Worm (Caenorhabditis elegans) whole organism, young adult: ENCODE measurements around the gene ZK666.15.

Source experiments
- B0019.2 ChIP-seq: fragments of 200-800 bp; sonication (Bioruptor generic); conservative IDR thresholded peaks from 2 replicates; pipeline ENCODE4 v1.3.6; 2022; ENCODE audit warnings: missing genetic modification reagents, missing genetic modification characterization, missing compliant biosample characterization
- B0035.1 ChIP-seq: sonication (generic microtip); optimal IDR thresholded peaks from 2 replicates; lab custom pipeline; 2016; ENCODE audit warnings: missing genetic modification characterization, mild to moderate bottlenecking, missing compliant biosample characterization, missing genotype, missing genetic modification reagents
- F22D6.2 ChIP-seq: sonication (generic microtip); optimal IDR thresholded peaks from 2 replicates; lab custom pipeline; 2016; ENCODE audit warnings: mild to moderate bottlenecking, missing genetic modification characterization, missing compliant biosample characterization
- F23B12.7 ChIP-seq: sonication (generic microtip); optimal IDR thresholded peaks from 2 replicates; lab custom pipeline; 2017; ENCODE audit warnings: missing genetic modification characterization, mild to moderate bottlenecking, missing compliant biosample characterization, antibody characterized with exemption, moderate library complexity; ENCODE audit not compliant: insufficient read depth
- F33H1.4 ChIP-seq: fragments of 200-800 bp; sonication (Bioruptor generic); IDR thresholded peaks from 2 replicates; pipeline ENCODE4 v1.3.6; 2022; ENCODE audit warnings: missing genetic modification reagents, missing genetic modification characterization, missing compliant biosample characterization
- F37B4.10 ChIP-seq: fragments of 200-800 bp; sonication (Bioruptor generic); IDR thresholded peaks from 2 replicates; pipeline ENCODE4 v1.3.6; 2022; ENCODE audit warnings: missing genetic modification characterization, missing compliant biosample characterization
- Y53G8AR.9 ChIP-seq: fragments of 200-800 bp; sonication (Bioruptor generic); conservative IDR thresholded peaks from 2 replicates; pipeline ENCODE4 v1.3.6; 2022; ENCODE audit warnings: missing genetic modification reagents, missing genetic modification characterization, missing compliant biosample characterization
- akir-1 ChIP-seq: fragments of 200-800 bp; sonication (Bioruptor generic); optimal IDR thresholded peaks from 2 replicates; lab custom pipeline; 2018; ENCODE audit warnings: mild to moderate bottlenecking, missing genetic modification characterization, moderate library complexity, missing compliant biosample characterization
- attf-3 ChIP-seq: fragments of 200-800 bp; sonication (Bioruptor generic); conservative IDR thresholded peaks from 2 replicates; pipeline ENCODE4 v1.3.6; 2022; ENCODE audit warnings: missing genetic modification reagents, missing genetic modification characterization, missing compliant biosample characterization
- attf-5 ChIP-seq: fragments of 200-800 bp; sonication (Bioruptor generic); optimal IDR thresholded peaks from 2 replicates; lab custom pipeline; 2018; ENCODE audit warnings: mild to moderate bottlenecking, missing genetic modification characterization, missing compliant biosample characterization
- bed-1 ChIP-seq: fragments of 200-800 bp; sonication (Bioruptor generic); IDR thresholded peaks from 2 replicates; pipeline ENCODE4 v1.3.6; 2022; ENCODE audit warnings: missing genetic modification reagents, missing genetic modification characterization, missing compliant biosample characterization
- ceh-40 ChIP-seq: fragments of 200-800 bp; sonication (Bioruptor generic); IDR thresholded peaks from 2 replicates; pipeline ENCODE4 v1.3.6; 2022; ENCODE audit warnings: missing genetic modification characterization, missing compliant biosample characterization
- ceh-58 ChIP-seq: fragments of 200-800 bp; sonication (Bioruptor generic); IDR thresholded peaks from 2 replicates; pipeline ENCODE4 v1.3.6; 2022; ENCODE audit warnings: missing genetic modification characterization, missing compliant biosample characterization
- ceh-79 ChIP-seq: sonication (generic microtip); optimal IDR thresholded peaks from 2 replicates; lab custom pipeline; 2017; ENCODE audit warnings: mild to moderate bottlenecking, missing genetic modification characterization, missing compliant biosample characterization
- dox-1 ChIP-seq: fragments of 200-800 bp; sonication (Bioruptor generic); IDR thresholded peaks from 2 replicates; pipeline ENCODE4 v1.3.6; 2022; ENCODE audit warnings: missing genetic modification reagents, missing genetic modification characterization, missing compliant biosample characterization
- dpl-1 ChIP-seq: fragments of 150-350 bp; optimal IDR thresholded peaks from 2 replicates; lab custom pipeline; 2014; ENCODE audit warnings: missing biosample characterization, missing genetic modification reagents, missing genetic modification characterization
- egl-18 ChIP-seq: fragments of 200-800 bp; sonication (Bioruptor generic); IDR thresholded peaks from 2 replicates; pipeline ENCODE4 v1.3.6; 2022; ENCODE audit warnings: missing genetic modification reagents, missing genetic modification characterization, missing compliant biosample characterization
- hlh-26 ChIP-seq: fragments of 200-800 bp; sonication (Bioruptor generic); conservative IDR thresholded peaks from 2 replicates; pipeline ENCODE4 v1.3.6; 2022; ENCODE audit warnings: missing genetic modification reagents, missing genetic modification characterization, missing compliant biosample characterization
- hmg-1.2 ChIP-seq: fragments of 200-800 bp; sonication (Bioruptor generic); IDR thresholded peaks from 2 replicates; pipeline ENCODE4 v1.3.6; 2022; ENCODE audit warnings: missing genetic modification reagents, missing genetic modification characterization, missing compliant biosample characterization
- hrde-1 ChIP-seq: sonication (generic microtip); optimal IDR thresholded peaks from 2 replicates; lab custom pipeline; 2016; ENCODE audit warnings: missing genetic modification characterization, mild to moderate bottlenecking, missing compliant biosample characterization, moderate library complexity, missing genotype, missing genetic modification reagents, borderline replicate concordance
- let-526 ChIP-seq: fragments of 200-800 bp; sonication (Bioruptor generic); IDR thresholded peaks from 2 replicates; pipeline ENCODE4 v1.3.6; 2022; ENCODE audit warnings: missing genetic modification reagents, missing genetic modification characterization, missing compliant biosample characterization
- lin-26 ChIP-seq: fragments of 200-800 bp; sonication (Bioruptor generic); IDR thresholded peaks from 2 replicates; pipeline ENCODE4 v1.3.6; 2022; ENCODE audit warnings: missing genetic modification reagents, missing genetic modification characterization, missing compliant biosample characterization
- lin-54 ChIP-seq: fragments of 200-800 bp; sonication (Bioruptor generic); optimal IDR thresholded peaks from 2 replicates; lab custom pipeline; 2018; ENCODE audit warnings: mild to moderate bottlenecking, missing genetic modification characterization, missing compliant biosample characterization
- lir-1 ChIP-seq: fragments of 200-800 bp; sonication (Bioruptor generic); conservative IDR thresholded peaks from 2 replicates; pipeline ENCODE4 v1.3.6; 2022; ENCODE audit warnings: missing genetic modification reagents, missing genetic modification characterization, missing compliant biosample characterization
- lsl-1 ChIP-seq: fragments of 200-800 bp; sonication (Bioruptor generic); optimal IDR thresholded peaks from 2 replicates; lab custom pipeline; 2018; ENCODE audit warnings: mild to moderate bottlenecking, missing genetic modification characterization, moderate library complexity, missing compliant biosample characterization
- madf-10 ChIP-seq: sonication (generic microtip); optimal IDR thresholded peaks from 2 replicates; lab custom pipeline; 2016; ENCODE audit warnings: mild to moderate bottlenecking, missing genetic modification characterization, missing compliant biosample characterization
- mel-28 ChIP-seq: sonication (generic microtip); optimal IDR thresholded peaks from 2 replicates; lab custom pipeline; 2016; ENCODE audit warnings: borderline replicate concordance, mild to moderate bottlenecking, missing genetic modification characterization, missing compliant biosample characterization
- nfya-1 ChIP-seq: sonication (generic microtip); optimal IDR thresholded peaks from 2 replicates; lab custom pipeline; 2017; ENCODE audit warnings: antibody characterized with exemption, missing compliant biosample characterization, missing genetic modification characterization, borderline replicate concordance; ENCODE audit not compliant: insufficient read depth
- nhr-120 ChIP-seq: fragments of 200-800 bp; sonication (Bioruptor generic); IDR thresholded peaks from 2 replicates; pipeline ENCODE4 v1.3.6; 2022; ENCODE audit warnings: missing genetic modification characterization, missing compliant biosample characterization
- nhr-27 ChIP-seq: fragments of 200-800 bp; sonication (Bioruptor generic); optimal IDR thresholded peaks from 2 replicates; lab custom pipeline; 2018; ENCODE audit warnings: mild to moderate bottlenecking, missing genetic modification characterization, moderate library complexity, missing compliant biosample characterization
- nhr-80 ChIP-seq: sonication (generic microtip); optimal IDR thresholded peaks from 2 replicates; lab custom pipeline; 2016; ENCODE audit warnings: missing genetic modification characterization, missing compliant biosample characterization
- sdz-38 ChIP-seq: sonication (generic microtip); optimal IDR thresholded peaks from 2 replicates; lab custom pipeline; 2016; ENCODE audit warnings: missing genotype, missing genetic modification characterization, missing compliant biosample characterization
- sea-2 ChIP-seq: fragments of 200-800 bp; sonication (Bioruptor generic); IDR thresholded peaks from 2 replicates; pipeline ENCODE4 v1.3.6; 2022; ENCODE audit warnings: missing genetic modification characterization, missing compliant biosample characterization
- snpc-1.1 ChIP-seq: sonication (generic microtip); optimal IDR thresholded peaks from 2 replicates; lab custom pipeline; 2017; ENCODE audit warnings: missing genetic modification characterization, mild to moderate bottlenecking, missing compliant biosample characterization, antibody characterized with exemption, moderate library complexity, missing genotype, missing genetic modification reagents; ENCODE audit not compliant: insufficient read depth
- snpc-1.3 ChIP-seq: sonication (generic microtip); optimal IDR thresholded peaks from 2 replicates; lab custom pipeline; 2017; ENCODE audit warnings: missing genetic modification characterization, mild to moderate bottlenecking, missing compliant biosample characterization, antibody characterized with exemption, moderate library complexity, missing genotype, missing genetic modification reagents; ENCODE audit not compliant: insufficient read depth
- sptf-2 ChIP-seq: fragments of 200-800 bp; sonication (Bioruptor generic); optimal IDR thresholded peaks from 2 replicates; lab custom pipeline; 2018; ENCODE audit warnings: mild to moderate bottlenecking, missing genetic modification characterization, missing compliant biosample characterization
- zfh-2 ChIP-seq: fragments of 200-800 bp; sonication (Bioruptor generic); conservative IDR thresholded peaks from 2 replicates; pipeline ENCODE4 v1.3.6; 2022; ENCODE audit warnings: missing genetic modification reagents, missing genetic modification characterization, missing compliant biosample characterization
- ztf-22 ChIP-seq: fragments of 200-800 bp; sonication (Bioruptor generic); optimal IDR thresholded peaks from 2 replicates; lab custom pipeline; 2018; ENCODE audit warnings: mild to moderate bottlenecking, missing genetic modification characterization, moderate library complexity, missing compliant biosample characterization
- ztf-26 ChIP-seq: sonication (generic microtip); optimal IDR thresholded peaks from 2 replicates; lab custom pipeline; 2017; ENCODE audit warnings: missing genetic modification characterization, missing compliant biosample characterization

Gene ZK666.15

ce11 chrII:10500674-10501073, 13.8 kb downstream of the ZK666.15 start:
- TF ChIP-seq snpc-1.3 (tag; lab: Kevin White, UChicago) = no peak
- TF ChIP-seq sptf-2 (GFP tag; lab: Kevin White, UChicago) = no peak
- TF ChIP-seq attf-3 (GFP tag; lab: Robert Waterston, UW) = no peak
- TF ChIP-seq ceh-58 (GFP tag; lab: Robert Waterston, UW) = no peak
- no peak for TF ChIP-seq snpc-1.1
- TF ChIP-seq nhr-80 (tag; lab: Kevin White, UChicago) = no peak
- no peak for TF ChIP-seq sea-2 (GFP tag; lab: Robert Waterston, UW)
- TF ChIP-seq let-526 (GFP tag; lab: Robert Waterston, UW) = no peak
- no peak for TF ChIP-seq ceh-40
- TF ChIP-seq B0019.2 (GFP tag; lab: Robert Waterston, UW) = no peak
- no peak for TF ChIP-seq lsl-1
- TF ChIP-seq ceh-79 = no peak
- TF ChIP-seq ztf-26 = no peak
- no peak for TF ChIP-seq egl-18 (GFP tag; lab: Robert Waterston, UW)
- no peak for TF ChIP-seq hrde-1 (tag; lab: Kevin White, UChicago)

ce11 chrII:10501578-10501977, 14.7 kb downstream of the ZK666.15 start:
- TF ChIP-seq hlh-26 (GFP tag; lab: Robert Waterston, UW) (no peak), B0035.1 (no peak), lir-1 (GFP tag; lab: Robert Waterston, UW) (no peak), lin-26 (no peak), lin-54 (GFP tag; lab: Kevin White, UChicago) (no peak), nfya-1 (no peak), bed-1 (GFP tag; lab: Robert Waterston, UW) (no peak), nhr-80 (tag; lab: Kevin White, UChicago) (peak; percentile 17), ztf-22 (GFP tag; lab: Kevin White, UChicago) (no peak), nhr-27 (tag; lab: Kevin White, UChicago) (no peak), dpl-1 (GFP tag; lab: Kevin White, UChicago) (no peak), F22D6.2 (tag; lab: Kevin White, UChicago) (no peak), hmg-1.2 (GFP tag; lab: Robert Waterston, UW) (peak; percentile 68; the same call in 1 of the 2 replicates), F23B12.7 (tag; lab: Kevin White, UChicago) (no peak), nhr-120 (GFP tag; lab: Robert Waterston, UW) (no peak), B0019.2 (GFP tag; lab: Robert Waterston, UW) (no peak), dox-1 (GFP tag; lab: Robert Waterston, UW) (no peak), sdz-38 (tag; lab: Kevin White, UChicago) (no peak), attf-5 (no peak), Y53G8AR.9 (no peak), F33H1.4 (GFP tag; lab: Robert Waterston, UW) (no peak), mel-28 (no peak), ztf-26 (no peak), zfh-2 (GFP tag; lab: Robert Waterston, UW) (0 out of 2 replicates have a peak, but pooled peaks have one; percentile 17), madf-10 (no peak), akir-1 (no peak), F37B4.10 (GFP tag; lab: Robert Waterston, UW) (no peak)
